Fruit fly (Drosophila melanogaster): Measurements from ENCODE around the gene RnpS1.

Gene RnpS1

dm6 chr3R:9577382-9578137 is 25.7 kb downstream of the RnpS1 start, which contains the start of the genes Kap-alpha3 and Son (continued):
- TF ChIP-seq caup (GFP tag; optimal IDR thresholded peaks at IDR 0.05; ENCODE audit: severe bottlenecking) (peak; percentile 96), Dref (GFP tag; IDR thresholded peaks at IDR 0.05) (peak; percentile 75), Mrtf (GFP tag; IDR thresholded peaks at IDR 0.05) (peak; percentile 75), CG14441 (GFP tag; IDR thresholded peaks at IDR 0.05) (peak; percentile 87), CG13296 (GFP tag; optimal IDR thresholded peaks at IDR 0.05) (peak; percentile 97), Trl (optimal IDR thresholded peaks at IDR 0.05) (no peak), Trl (GFP tag; optimal IDR thresholded peaks at IDR 0.05) (peak; percentile 95), sd (tag; optimal IDR thresholded peaks at IDR 0.05) (peak; percentile 77), phol (tag; optimal IDR thresholded peaks at IDR 0.05) (peak; percentile 95), Doc3 (GFP tag; IDR thresholded peaks at IDR 0.05; ENCODE audit: partially characterized antibody) (peak; percentile 88), Dek (tag; optimal IDR thresholded peaks at IDR 0.05) (peak; percentile 87), CG3838 (GFP tag; optimal IDR thresholded peaks at IDR 0.05) (peak; percentile 83), Kr (GFP tag; optimal IDR thresholded peaks at IDR 0.05) (peak; percentile 23), H15 (GFP tag; IDR thresholded peaks at IDR 0.05) (peak; percentile 92), ase (GFP tag; IDR thresholded peaks at IDR 0.05) (peak; percentile 84), HLH4C (GFP tag; IDR thresholded peaks at IDR 0.05; ENCODE audit: partially characterized antibody) (peak; percentile 75), CG2116 (GFP tag; optimal IDR thresholded peaks at IDR 0.05) (peak; percentile 99), emc (GFP tag; optimal IDR thresholded peaks at IDR 0.05) (peak; percentile 89), seq (GFP tag; IDR thresholded peaks at IDR 0.05) (peak; percentile 81), bigmax (GFP tag; optimal IDR thresholded peaks at IDR 0.05) (peak; percentile 69), Mes4 (GFP tag; optimal IDR thresholded peaks at IDR 0.05) (peak; percentile 96), chm (GFP tag; IDR thresholded peaks at IDR 0.05) (peak; percentile 90), mld (GFP tag; IDR thresholded peaks at IDR 0.05; ENCODE audit: partially characterized antibody) (peak; percentile 57; the same call in 1 of the 3 replicates)

DNA sequence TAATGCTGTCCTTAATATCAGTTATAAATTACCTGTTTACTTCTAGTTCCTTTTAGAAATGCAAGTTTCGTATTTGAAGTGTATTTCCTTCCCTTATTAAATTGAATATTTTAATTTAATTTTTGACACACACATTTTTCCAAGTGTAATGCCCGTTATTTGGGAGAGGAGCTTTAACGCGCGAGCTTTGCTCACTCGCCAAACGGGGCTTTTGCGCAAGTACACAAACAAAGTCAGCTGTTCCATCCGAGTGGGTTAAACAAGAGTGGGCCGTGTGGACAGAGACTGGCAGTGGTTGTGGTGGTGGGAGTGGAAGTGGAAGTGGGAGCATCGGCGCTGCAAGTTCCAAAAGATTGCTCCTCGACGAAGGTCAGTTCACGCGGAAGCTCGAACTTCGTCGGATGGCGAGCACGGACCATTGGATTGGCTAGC is 29.3 kb downstream of the RnpS1 start, which contains the start of gene CG8301:
Gene CG8301, plus strand, starts transcription at position 218 of the 432 bp plus-strand sequence.
- TF ChIP-seq CG12659 (GFP tag; optimal IDR thresholded peaks at IDR 0.05) (no peak), CG3163 (GFP tag; optimal IDR thresholded peaks at IDR 0.05) (no peak), sim (GFP tag; IDR thresholded peaks at IDR 0.05) (no peak), Bdp1 (GFP tag; optimal IDR thresholded peaks at IDR 0.05) (no peak), sc (optimal IDR thresholded peaks at IDR 0.05) (no peak), sc (GFP tag; optimal IDR thresholded peaks at IDR 0.05) (no peak), danr (GFP tag; IDR thresholded peaks at IDR 0.05) (no peak), TFAM (GFP tag; optimal IDR thresholded peaks at IDR 0.05) (no peak), Xbp1 (GFP tag; optimal IDR thresholded peaks at IDR 0.05) (peak; percentile 38), klu (GFP tag; IDR thresholded peaks at IDR 0.05) (no peak), ewg (GFP tag; optimal IDR thresholded peaks at IDR 0.05) (peak; percentile 87), Adf1 (GFP tag; IDR thresholded peaks at IDR 0.05) (no peak), disco-r (GFP tag; optimal IDR thresholded peaks at IDR 0.05) (no peak), Doc2 (GFP tag; IDR thresholded peaks at IDR 0.05) (no peak), cg (GFP tag; optimal IDR thresholded peaks at IDR 0.05) (no peak), fd102C (GFP tag; optimal IDR thresholded peaks at IDR 0.05) (no peak), sob (GFP tag; IDR thresholded peaks at IDR 0.05) (no peak), CTCF (GFP tag; optimal IDR thresholded peaks at IDR 0.05) (no peak), caup (GFP tag; optimal IDR thresholded peaks at IDR 0.05; ENCODE audit: severe bottlenecking) (peak; percentile 6), CG5245 (GFP tag; optimal IDR thresholded peaks at IDR 0.05) (no peak), pho (GFP tag; optimal IDR thresholded peaks at IDR 0.05) (peak; percentile 10), CG14014 (GFP tag; IDR thresholded peaks at IDR 0.05) (peak; percentile 38; the same call in 1 of the 2 replicates), CG9932 (GFP tag; IDR thresholded peaks at IDR 0.05) (no peak), Hr78 (GFP tag; optimal IDR thresholded peaks at IDR 0.05) (no peak), Scr (GFP tag; IDR thresholded peaks at IDR 0.05; ENCODE audit: partially characterized antibody) (no peak), Poxn (GFP tag; IDR thresholded peaks at IDR 0.05) (no peak), CG4854 (GFP tag; optimal IDR thresholded peaks at IDR 0.05) (no peak), CG2875 (GFP tag; optimal IDR thresholded peaks at IDR 0.05) (no peak), Bgb (GFP tag; IDR thresholded peaks at IDR 0.05; ENCODE audit: partially characterized antibody) (peak; percentile 18; the same call in 1 of the 2 replicates)
